Worm (Caenorhabditis elegans) whole organism, dauer: ENCODE measurements around the gene R05G9.3.

ENCODE experiments used
- unc-62 ChIP-seq: sonication (generic microtip); optimal IDR thresholded peaks from 2 replicates; lab custom pipeline; 2017; ENCODE audit warnings: missing biosample characterization, missing genetic modification reagents, missing genetic modification characterization

The R05G9.3 gene

ce11 chrII:6501420-6501819, at the start of gene R05G9.3:
Gene R05G9.3, minus strand, starts transcription at chrII:6501520.
- TF ChIP-seq unc-62 (GFP tag; lab: Kevin White, UChicago): no peak

DNA sequence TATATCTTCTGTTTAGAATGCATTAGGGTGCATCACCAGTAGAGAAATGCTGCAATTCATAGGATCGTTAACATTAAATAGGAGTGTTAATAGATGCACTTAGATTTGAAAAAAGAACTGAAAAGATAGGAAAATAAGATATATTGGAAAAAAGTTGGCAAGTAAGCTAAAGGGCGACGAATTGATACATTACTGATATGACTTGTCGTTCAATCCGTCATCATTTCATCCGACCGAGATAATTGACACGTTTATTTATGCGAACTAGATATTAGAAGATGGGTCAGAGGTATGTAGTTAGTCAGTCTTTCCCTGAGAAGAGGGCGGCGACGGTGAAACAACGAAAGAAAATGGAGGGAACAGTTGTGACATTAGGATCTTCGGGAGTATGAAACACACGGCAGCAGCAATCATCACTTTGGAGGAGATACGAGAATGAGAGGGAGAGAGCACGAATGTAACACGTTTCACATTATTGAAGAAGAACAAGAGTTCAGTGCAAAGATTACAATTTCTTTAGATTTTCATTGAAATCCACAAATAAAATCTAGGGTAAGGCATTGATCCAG, 43.6 kb upstream of the R05G9.3 start, which contains the start of gene lron-15:
Gene lron-15 (minus strand): TSS at position 51 of the 569 bp plus-strand sequence.
- no peak for TF ChIP-seq unc-62 (GFP tag; lab: Kevin White, UChicago)

DNA sequence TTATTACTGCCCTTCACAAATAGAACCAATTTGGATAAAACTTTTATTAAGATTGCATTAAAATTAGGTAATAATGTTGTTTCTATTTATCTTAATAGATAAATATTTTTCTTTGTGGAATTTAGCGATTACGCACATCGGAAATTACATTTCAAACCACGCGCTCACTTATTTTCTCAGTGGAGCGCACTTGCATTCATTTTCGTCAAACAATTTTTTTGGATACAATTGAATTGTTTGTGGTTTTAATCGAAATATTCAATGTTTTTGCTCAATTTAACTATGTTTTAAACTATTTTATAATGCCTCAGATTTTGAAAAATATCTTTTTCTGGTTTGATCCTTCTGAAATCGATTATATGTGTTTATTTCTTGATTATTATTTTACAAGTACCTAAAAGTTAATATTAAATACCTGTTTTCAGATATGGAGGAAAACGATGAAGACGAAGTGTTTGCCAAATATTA, 34.7 kb upstream of the R05G9.3 start, which contains the start of gene utp-20:
Gene utp-20 (plus strand): TSS at position 418 of the 468 bp plus-strand sequence.
- TF ChIP-seq unc-62 (GFP tag; lab: Kevin White, UChicago): no peak

- TF ChIP-seq unc-62 (GFP tag; lab: Kevin White, UChicago): no peak
Observed at ce11 chrII:6531940-6532339, 30.6 kb upstream of the R05G9.3 start, which contains the start of gene abcx-1. Gene abcx-1, plus strand, starts transcription at chrII:6532163.

- TF ChIP-seq unc-62 (GFP tag; lab: Kevin White, UChicago): no peak
Observed at ce11 chrII:6531527-6531926, 30.2 kb upstream of the R05G9.3 start, which contains the start of gene abch-1. Gene abch-1, minus strand, starts transcription at chrII:6531627.

DNA sequence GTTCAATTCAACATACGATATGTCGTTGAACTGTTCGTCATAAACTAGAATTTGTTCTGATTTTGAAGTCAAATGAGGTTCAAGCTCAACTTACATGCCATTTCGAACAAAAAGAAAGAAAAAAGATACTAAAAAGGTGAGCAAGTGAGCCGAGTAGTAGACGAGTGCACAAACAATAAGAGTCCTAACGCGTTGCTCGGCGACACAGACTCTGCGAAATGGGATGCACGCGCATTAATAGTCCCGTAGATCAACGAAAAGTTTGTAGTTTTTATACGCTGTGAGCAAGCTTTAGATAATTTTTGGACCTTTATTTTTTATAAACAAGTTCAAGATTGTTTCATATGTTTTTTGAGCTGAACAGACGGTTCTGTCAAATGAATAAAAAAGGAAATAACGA, 27.3 kb upstream of the R05G9.3 start, which contains the start of gene C56E6.4:
Gene C56E6.4 (minus strand): TSS at position 101 of the 400 bp plus-strand sequence.
- TF ChIP-seq unc-62 (GFP tag; lab: Kevin White, UChicago): no peak

ce11 chrII:6526136-6526684, 24.9 kb upstream of the R05G9.3 start:
- TF ChIP-seq unc-62 (GFP tag; lab: Kevin White, UChicago): no peak

DNA sequence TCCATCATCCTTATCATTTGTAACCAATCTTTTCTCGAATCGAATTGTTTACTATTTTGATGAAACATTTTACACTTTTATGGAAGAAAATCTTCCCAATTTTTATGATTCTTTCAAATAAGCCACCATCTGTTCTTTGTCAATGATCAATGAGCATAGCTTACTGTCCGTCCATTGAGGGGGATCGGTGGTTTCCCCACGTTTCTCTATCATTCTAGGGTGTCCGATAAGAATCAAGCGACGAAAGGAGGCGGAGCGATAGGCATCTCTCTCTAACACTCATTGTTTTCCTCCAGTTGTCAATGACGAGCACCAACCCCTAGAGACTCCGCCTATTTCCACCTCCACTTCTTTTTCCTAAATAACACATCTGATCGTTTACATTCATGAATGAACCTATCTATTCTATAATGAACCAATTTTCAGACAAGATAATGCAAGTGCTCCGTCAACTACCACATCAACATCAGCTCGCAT, 23.2 kb upstream of the R05G9.3 start, which contains the start of gene C56E6.2:
Gene C56E6.2 (plus strand): TSS at position 427 of the 477 bp plus-strand sequence.
- no peak for TF ChIP-seq unc-62 (GFP tag; lab: Kevin White, UChicago)

DNA sequence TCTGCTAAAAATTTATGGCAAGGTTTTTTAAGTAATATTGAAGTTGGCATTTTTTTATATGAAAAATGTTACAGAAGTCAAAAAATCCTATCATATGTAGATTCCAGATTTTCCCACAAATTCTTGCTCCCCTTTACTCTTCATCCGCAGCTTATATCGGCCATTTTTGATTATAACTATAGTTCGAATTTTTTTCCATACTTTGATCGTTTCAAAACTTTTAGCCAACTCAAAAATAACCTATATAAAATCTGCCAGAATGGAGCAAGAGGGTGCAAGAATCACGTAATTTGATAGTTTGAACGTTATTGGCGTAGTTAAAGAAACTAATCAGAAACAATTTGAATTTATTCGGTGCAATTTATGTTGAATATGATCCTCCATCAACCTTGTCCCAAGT, 22.6 kb upstream of the R05G9.3 start:
- TF ChIP-seq unc-62 (GFP tag; lab: Kevin White, UChicago): no peak

DNA sequence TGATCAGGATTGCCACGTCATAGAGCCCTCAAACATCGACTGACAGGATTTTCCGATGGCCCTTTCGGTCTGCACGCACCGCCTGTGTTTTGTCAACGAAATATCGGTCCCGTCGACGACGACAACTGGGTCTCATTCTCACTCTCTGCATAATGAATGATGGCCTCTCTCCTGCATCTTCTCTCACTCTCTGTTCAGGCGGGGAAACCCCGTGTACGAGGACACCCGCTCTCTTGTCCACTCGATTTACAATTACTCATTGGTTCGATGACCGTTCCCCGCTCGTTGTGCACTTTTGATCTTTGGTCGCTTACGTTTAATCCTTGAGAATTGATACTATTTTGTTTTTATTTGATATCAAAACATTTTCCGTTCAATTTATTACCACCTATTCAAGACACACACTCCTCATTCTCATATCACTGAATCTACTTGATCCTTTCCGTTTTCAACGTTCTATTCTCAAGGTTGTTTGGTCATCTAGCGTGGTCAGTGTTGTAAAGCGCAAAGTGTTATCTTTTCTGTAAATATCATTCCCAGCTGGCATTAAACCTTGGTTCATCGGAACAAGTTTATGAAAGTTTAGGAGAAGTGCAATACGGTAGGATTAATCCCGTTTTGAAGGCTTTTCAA, 21.4 kb upstream of the R05G9.3 start:
- no peak for TF ChIP-seq unc-62 (GFP tag; lab: Kevin White, UChicago)

- no peak for TF ChIP-seq unc-62 (GFP tag; lab: Kevin White, UChicago)
Observed at ce11 chrII:6521316-6521715, 20.0 kb upstream of the R05G9.3 start, which contains the start of gene toe-2. Gene toe-2, minus strand, starts transcription at chrII:6521385.

DNA sequence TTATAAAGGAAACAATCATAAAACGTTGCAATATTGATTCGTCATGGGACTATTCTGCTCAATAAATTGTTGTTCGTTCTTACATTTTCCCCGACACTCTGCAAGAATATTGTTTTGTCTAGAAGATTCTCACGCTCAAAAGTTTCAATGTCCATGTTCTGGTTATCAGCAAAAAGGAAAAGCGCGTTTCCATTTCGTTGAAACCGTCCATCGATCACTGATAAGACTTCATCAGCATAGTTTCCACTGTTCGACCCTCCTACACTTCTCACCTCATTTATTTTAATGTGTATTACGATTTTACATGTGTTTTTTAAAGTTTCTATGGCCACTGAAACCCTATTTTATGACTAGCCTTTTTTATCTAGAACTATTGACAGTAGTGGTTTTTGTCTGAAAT, 18.8 kb upstream of the R05G9.3 start:
- TF ChIP-seq unc-62 (GFP tag; lab: Kevin White, UChicago): no peak

ce11 chrII:6519703-6520102, 18.4 kb upstream of the R05G9.3 start:
- TF ChIP-seq unc-62 (GFP tag; lab: Kevin White, UChicago): no peak

- TF ChIP-seq unc-62 (GFP tag; lab: Kevin White, UChicago): no peak
Observed at ce11 chrII:6516276-6516675, 15.0 kb upstream of the R05G9.3 start, which contains the start of gene C56E6.7. Gene C56E6.7, plus strand, starts transcription at chrII:6516576.

- TF ChIP-seq unc-62 (GFP tag; lab: Kevin White, UChicago): no peak
Observed at ce11 chrII:6513911-6514310, 12.6 kb upstream of the R05G9.3 start, which contains the start of gene R05G9R.1. Gene R05G9R.1, minus strand, starts transcription at chrII:6514011.

DNA sequence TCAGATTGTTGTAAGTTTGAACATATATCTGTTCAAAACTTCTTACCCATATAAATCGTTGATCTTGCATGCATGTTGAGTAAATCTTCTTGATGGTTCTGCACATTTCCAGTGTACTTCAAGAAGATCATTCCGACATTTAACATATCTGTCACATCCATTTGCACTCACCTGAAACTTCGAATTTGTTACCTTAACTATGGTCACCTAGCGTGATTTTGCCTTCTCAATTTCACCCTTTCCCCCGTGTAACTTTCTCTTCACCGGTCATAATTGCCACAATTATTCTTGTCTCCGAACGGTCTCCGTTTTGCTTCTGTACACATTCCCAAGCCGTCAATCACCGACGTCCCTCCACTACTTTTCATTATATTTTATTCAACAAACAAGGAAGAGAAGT, 12.0 kb upstream of the R05G9.3 start:
- TF ChIP-seq unc-62 (GFP tag; lab: Kevin White, UChicago): no peak
